Worm (Caenorhabditis elegans) whole organism, L4 larva: Measurements from ENCODE around the gene pir-1.
A peak's percentile ranks its signal among the peaks of the same experiment; 100 is the strongest.

Source experiments
- D1046.2 ChIP-seq: fragments of 200-800 bp; sonication (Bioruptor generic); IDR thresholded peaks from 2 replicates; pipeline ENCODE4 v1.3.6; 2022; ENCODE audit warnings: missing genetic modification characterization, missing compliant biosample characterization
- F26F4.8 ChIP-seq: fragments of 200-800 bp; sonication (Bioruptor generic); conservative IDR thresholded peaks from 2 replicates; pipeline ENCODE4 v1.3.6; 2022; ENCODE audit warnings: missing genetic modification characterization, missing compliant biosample characterization
- F37D6.2 ChIP-seq: sonication (generic microtip); optimal IDR thresholded peaks from 2 replicates; lab custom pipeline; 2016; ENCODE audit warnings: mild to moderate bottlenecking, missing genetic modification characterization, missing compliant biosample characterization
- F44E2.7 ChIP-seq: fragments of 200-800 bp; sonication (Bioruptor generic); IDR thresholded peaks from 2 replicates; pipeline ENCODE4 v2.1.2; 2022; ENCODE audit warnings: missing genetic modification characterization, missing compliant biosample characterization
- F49E8.2 ChIP-seq: sonication (generic microtip); optimal IDR thresholded peaks from 2 replicates; lab custom pipeline; 2016; ENCODE audit warnings: missing compliant biosample characterization, mild to moderate bottlenecking, missing genetic modification characterization, borderline replicate concordance
- Y105C5A.15 ChIP-seq: fragments of 200-800 bp; sonication (Bioruptor generic); IDR thresholded peaks from 2 replicates; pipeline ENCODE4 v1.3.6; 2022; ENCODE audit warnings: missing genetic modification characterization, missing compliant biosample characterization
- ZK337.2 ChIP-seq: fragments of 200-800 bp; sonication (Bioruptor generic); IDR thresholded peaks from 2 replicates; pipeline ENCODE4 v1.3.6; 2022; ENCODE audit warnings: missing genetic modification reagents, missing genetic modification characterization, missing compliant biosample characterization
- aha-1 ChIP-seq: fragments of 150-350 bp; peaks from one replicate; lab custom pipeline; 2014; ENCODE audit warnings: missing biosample characterization, missing genetic modification characterization
- ama-1 ChIP-seq: fragments of 150-350 bp; optimal IDR thresholded peaks from 2 replicates; lab custom pipeline; 2014; ENCODE audit warnings: inconsistent platforms, mixed read lengths
- attf-4 ChIP-seq: sonication (generic microtip); optimal IDR thresholded peaks from 3 replicates; lab custom pipeline; 2017; ENCODE audit warnings: missing biosample characterization, missing genetic modification characterization
- ceh-20 ChIP-seq: fragments of 200-800 bp; sonication (Bioruptor generic); IDR thresholded peaks from 2 replicates; pipeline ENCODE4 v1.3.6; 2022; ENCODE audit warnings: missing genetic modification reagents, missing genetic modification characterization, missing compliant biosample characterization
- ceh-44 ChIP-seq: fragments of 200-800 bp; sonication (Bioruptor generic); IDR thresholded peaks from 2 replicates; pipeline ENCODE4 v1.3.6; 2022; ENCODE audit warnings: missing genetic modification reagents, missing genetic modification characterization, missing compliant biosample characterization
- ceh-62 ChIP-seq: sonication (generic microtip); optimal IDR thresholded peaks from 2 replicates; lab custom pipeline; 2017; ENCODE audit warnings: missing biosample characterization, missing genetic modification characterization
- ctbp-1 ChIP-seq: fragments of 200-800 bp; sonication (Bioruptor generic); IDR thresholded peaks from 2 replicates; pipeline ENCODE4 v1.3.6; 2022; ENCODE audit warnings: missing genetic modification reagents, missing genetic modification characterization, missing compliant biosample characterization
- dmd-6 ChIP-seq: fragments of 200-800 bp; sonication (Bioruptor generic); IDR thresholded peaks from 2 replicates; pipeline ENCODE4 v1.3.6; 2022; ENCODE audit warnings: missing genetic modification reagents, missing genetic modification characterization, missing compliant biosample characterization
- dmd-9 ChIP-seq: fragments of 200-800 bp; sonication (Bioruptor generic); IDR thresholded peaks from 2 replicates; pipeline ENCODE4 v1.3.6; 2022; ENCODE audit warnings: missing genetic modification reagents, missing genetic modification characterization, missing compliant biosample characterization
- duxl-1 ChIP-seq: sonication (generic microtip); optimal IDR thresholded peaks from 2 replicates; lab custom pipeline; 2016; ENCODE audit warnings: mild to moderate bottlenecking, missing genetic modification characterization, moderate library complexity, missing compliant biosample characterization; ENCODE audit not compliant: poor library complexity
- egl-27 ChIP-seq: sonication (generic microtip); optimal IDR thresholded peaks from 3 replicates; lab custom pipeline; 2017; ENCODE audit warnings: missing biosample characterization, missing genetic modification reagents, missing genetic modification characterization
- fkh-10 ChIP-seq: fragments of 150-350 bp; optimal IDR thresholded peaks from 2 replicates; lab custom pipeline; 2014; ENCODE audit warnings: missing biosample characterization, missing genetic modification reagents, missing genetic modification characterization
- hlh-11 ChIP-seq: fragments of 200-800 bp; sonication (Bioruptor generic); optimal IDR thresholded peaks from 2 replicates; lab custom pipeline; 2018; ENCODE audit warnings: mild to moderate bottlenecking, missing genetic modification characterization, missing compliant biosample characterization
- hmg-1.1 ChIP-seq: fragments of 200-800 bp; sonication (Bioruptor generic); IDR thresholded peaks from 2 replicates; pipeline ENCODE4 v1.3.6; 2022; ENCODE audit warnings: missing genetic modification reagents, missing genetic modification characterization, missing compliant biosample characterization
- lim-7 ChIP-seq: fragments of 200-800 bp; sonication (Bioruptor generic); IDR thresholded peaks from 2 replicates; pipeline ENCODE4 v1.3.6; 2022; ENCODE audit warnings: missing genetic modification characterization, missing compliant biosample characterization
- lin-13 ChIP-seq: fragments of 150-350 bp; optimal IDR thresholded peaks from 2 replicates; lab custom pipeline; 2014; ENCODE audit warnings: missing biosample characterization, missing genetic modification reagents, missing genetic modification characterization
- lin-38 ChIP-seq: fragments of 200-800 bp; sonication (Bioruptor generic); IDR thresholded peaks from 2 replicates; pipeline ENCODE4 v1.3.6; 2022; ENCODE audit warnings: missing genetic modification reagents, missing genetic modification characterization, missing compliant biosample characterization
- lir-3 ChIP-seq: sonication (generic microtip); optimal IDR thresholded peaks from 2 replicates; lab custom pipeline; 2016; ENCODE audit warnings: mild to moderate bottlenecking, missing genetic modification characterization, missing compliant biosample characterization
- lsy-2 ChIP-seq, 2 experiments: fragments of 150-350 bp in 1 of 2; sonication (generic microtip) in 1 of 2; optimal IDR thresholded peaks; 2 replicates each; lab custom pipeline; 2014 to 2017; ENCODE audit warnings: missing biosample characterization in 2 of 2, missing genetic modification characterization in 2 of 2
- madf-5 ChIP-seq, 2 experiments: fragments of 200-800 bp; sonication (Bioruptor generic); IDR thresholded peaks; 2 replicates each; pipeline ENCODE4 v1.3.6; 2022; ENCODE audit warnings: missing compliant biosample characterization in 2 of 2, missing genetic modification characterization in 2 of 2
- mdt-29 ChIP-seq: fragments of 200-800 bp; sonication (Bioruptor generic); IDR thresholded peaks from 2 replicates; pipeline ENCODE4 v1.3.6; 2022; ENCODE audit warnings: missing genetic modification reagents, missing genetic modification characterization, missing compliant biosample characterization
- mes-2 ChIP-seq: sonication (generic microtip); optimal IDR thresholded peaks from 2 replicates; lab custom pipeline; 2016; ENCODE audit warnings: missing genotype, mild to moderate bottlenecking, missing genetic modification characterization, missing compliant biosample characterization; ENCODE audit not compliant: poor library complexity, severe bottlenecking
- nhr-10 ChIP-seq: fragments of 150-350 bp; optimal IDR thresholded peaks from 2 replicates; lab custom pipeline; 2014; ENCODE audit warnings: missing biosample characterization, missing genetic modification characterization
- nhr-111 ChIP-seq: fragments of 200-800 bp; sonication (Bioruptor generic); optimal IDR thresholded peaks from 2 replicates; lab custom pipeline; 2018; ENCODE audit warnings: mild to moderate bottlenecking, missing genetic modification characterization, missing compliant biosample characterization
- nhr-25 ChIP-seq: sonication (generic microtip); optimal IDR thresholded peaks from 2 replicates; lab custom pipeline; 2017; ENCODE audit warnings: missing genetic modification characterization, mild to moderate bottlenecking, missing compliant biosample characterization, antibody characterized with exemption, moderate library complexity, borderline replicate concordance; ENCODE audit not compliant: insufficient read depth
- nhr-41 ChIP-seq: fragments of 200-800 bp; sonication (Bioruptor generic); IDR thresholded peaks from 2 replicates; pipeline ENCODE4 v1.3.6; 2022; ENCODE audit warnings: missing genetic modification reagents, missing genetic modification characterization, missing compliant biosample characterization
- nhr-42 ChIP-seq: fragments of 200-800 bp; sonication (Bioruptor generic); IDR thresholded peaks from 2 replicates; pipeline ENCODE4 v1.3.6; 2022; ENCODE audit warnings: missing genetic modification characterization, missing compliant biosample characterization
- nhr-48 ChIP-seq: sonication (generic microtip); optimal IDR thresholded peaks from 2 replicates; lab custom pipeline; 2016; ENCODE audit warnings: mild to moderate bottlenecking, missing genetic modification characterization, missing compliant biosample characterization
- php-3 ChIP-seq: fragments of 200-800 bp; sonication (Bioruptor generic); IDR thresholded peaks from 2 replicates; pipeline ENCODE4 v1.3.6; 2022; ENCODE audit warnings: missing genetic modification reagents, missing genetic modification characterization, missing compliant biosample characterization
- rbr-2 ChIP-seq: sonication (generic microtip); optimal IDR thresholded peaks from 2 replicates; lab custom pipeline; 2016; ENCODE audit warnings: missing genotype, missing genetic modification characterization, missing compliant biosample characterization
- saeg-2 ChIP-seq: fragments of 200-800 bp; sonication (Bioruptor generic); IDR thresholded peaks from 2 replicates; pipeline ENCODE4 v1.3.6; 2022; ENCODE audit warnings: missing genetic modification reagents, missing genetic modification characterization, missing compliant biosample characterization
- skn-1 ChIP-seq: fragments of 150-350 bp; optimal IDR thresholded peaks from 2 replicates; lab custom pipeline; 2014; ENCODE audit warnings: missing biosample characterization, missing genetic modification characterization
- snpc-1.2 ChIP-seq: fragments of 200-800 bp; sonication (Bioruptor generic); IDR thresholded peaks from 2 replicates; pipeline ENCODE4 v1.3.6; 2022; ENCODE audit warnings: missing genetic modification reagents, missing genetic modification characterization, missing compliant biosample characterization
- spr-3 ChIP-seq: fragments of 200-800 bp; sonication (Bioruptor generic); optimal IDR thresholded peaks from 2 replicates; lab custom pipeline; 2018; ENCODE audit warnings: mild to moderate bottlenecking, missing genetic modification characterization, missing compliant biosample characterization
- unc-62 ChIP-seq, 3 experiments: fragments of 150-350 bp in 1 of 3; sonication (generic microtip); optimal IDR thresholded peaks in 2 of 3; peaks in 1 of 3; 1 replicate in 1 of 3; 2 replicates in 2 of 3; lab custom pipeline; 2014 to 2017; ENCODE audit warnings: missing biosample characterization in 3 of 3, missing genetic modification characterization in 3 of 3, missing genetic modification reagents in 3 of 3, missing genotype in 1 of 3
- vab-7 ChIP-seq: fragments of 200-800 bp; sonication (Bioruptor generic); IDR thresholded peaks from 2 replicates; pipeline ENCODE4 v1.3.6; 2022; ENCODE audit warnings: missing genetic modification reagents, missing genetic modification characterization, missing compliant biosample characterization
- zfp-3 ChIP-seq: fragments of 200-800 bp; sonication (Bioruptor generic); conservative IDR thresholded peaks from 2 replicates; pipeline ENCODE4 v1.3.6; 2022; ENCODE audit warnings: missing genetic modification reagents, missing genetic modification characterization, missing compliant biosample characterization
- zip-11 ChIP-seq: fragments of 200-800 bp; sonication (Bioruptor generic); IDR thresholded peaks from 2 replicates; pipeline ENCODE4 v1.3.6; 2022; ENCODE audit warnings: missing genetic modification characterization, missing compliant biosample characterization

The pir-1 gene

ce11 chrII:9197212-9197611 is 20.1 kb downstream of the pir-1 start, which contains the start of gene let-23:
Gene let-23 (plus strand): TSS chrII:9197512.
- TF ChIP-seq F49E8.2 (tag; lab: Kevin White, UChicago) (no peak), skn-1 (tag; lab: Kevin White, UChicago) (no peak), hmg-1.1 (GFP tag; lab: Robert Waterston, UW) (no peak), lin-38 (GFP tag; lab: Robert Waterston, UW) (no peak), F44E2.7 (GFP tag; lab: Robert Waterston, UW) (no peak), hlh-11 (tag; lab: Kevin White, UChicago) (no peak), D1046.2 (no peak), snpc-1.2 (no peak), ZK337.2 (GFP tag; lab: Robert Waterston, UW) (no peak)

ce11 chrII:9210076-9210475 is 33.0 kb downstream of the pir-1 start, which contains the start of gene ZK1067.4:
Gene ZK1067.4 (plus strand): TSS chrII:9210376.
- TF ChIP-seq F37D6.2 (tag; lab: Kevin White, UChicago) (no peak), Y105C5A.15 (GFP tag; lab: Robert Waterston, UW) (no peak), unc-62 (GFP tag; optimal IDR thresholded peaks at IDR 0.05 in 1 of 2; lab: Kevin White, UChicago) (peak in 1 of 2 experiments; percentile 50), unc-62 (tag; optimal IDR thresholded peaks at IDR 0.05; lab: Kevin White, UChicago) (no peak), nhr-25 (no peak)

ce11 chrII:9211684-9212083 is 34.6 kb downstream of the pir-1 start:
- TF ChIP-seq dmd-9 (GFP tag; lab: Robert Waterston, UW) = no peak
- no peak for TF ChIP-seq F44E2.7 (GFP tag; lab: Robert Waterston, UW)
- TF ChIP-seq fkh-10 = no peak
- TF ChIP-seq ceh-20 = no peak
- no peak for TF ChIP-seq nhr-41 (GFP tag; lab: Robert Waterston, UW)
- TF ChIP-seq nhr-10 (tag; lab: Kevin White, UChicago) = no peak
- TF ChIP-seq spr-3 (GFP tag; lab: Kevin White, UChicago) = no peak
- TF ChIP-seq mdt-29 = peak; percentile 43; the same call in 1 of the 2 replicates
- TF ChIP-seq ceh-62 (tag; lab: Kevin White, UChicago) = no peak
- no peak for TF ChIP-seq ceh-44 (GFP tag; lab: Robert Waterston, UW)
- TF ChIP-seq lsy-2 (tag; optimal IDR thresholded peaks at IDR 0.05; lab: Kevin White, UChicago) = peak in 1 of 2 experiments; percentile 68
- TF ChIP-seq lir-3 = no peak
- peak; percentile 73 for TF ChIP-seq dmd-6 (GFP tag; lab: Robert Waterston, UW)
- 0 out of 4 replicates have a peak, but pooled peaks of 1 of the 2 experiments have one; percentile 37 for TF ChIP-seq madf-5 (GFP tag; IDR thresholded peaks at IDR 0.05; lab: Robert Waterston, UW)
- TF ChIP-seq F37D6.2 (tag; lab: Kevin White, UChicago) = no peak
- TF ChIP-seq lin-13 = peak; percentile 12
- TF ChIP-seq nhr-48 (tag; lab: Kevin White, UChicago) = peak; percentile 28
- TF ChIP-seq saeg-2 (GFP tag; lab: Robert Waterston, UW) = no peak
- TF ChIP-seq egl-27 = no peak
- TF ChIP-seq Y105C5A.15 (GFP tag; lab: Robert Waterston, UW) = no peak
- TF ChIP-seq aha-1 (tag; lab: Kevin White, UChicago) = peak; percentile 58
- 0 out of 2 replicates have a peak, but pooled peaks have one; percentile 64 for TF ChIP-seq nhr-42 (GFP tag; lab: Robert Waterston, UW)
- peak; percentile 23 for TF ChIP-seq rbr-2 (tag; lab: Kevin White, UChicago)
- TF ChIP-seq F49E8.2 (tag; lab: Kevin White, UChicago) = peak; percentile 30
- TF ChIP-seq vab-7 (GFP tag; lab: Robert Waterston, UW) = peak; percentile 65; the same call in 1 of the 2 replicates
- TF ChIP-seq php-3 = no peak
- TF ChIP-seq hlh-11 (tag; lab: Kevin White, UChicago) = peak; percentile 67
- no peak for TF ChIP-seq nhr-111 (GFP tag; lab: Kevin White, UChicago)
- TF ChIP-seq nhr-25 = no peak
- peak; percentile 78 for TF ChIP-seq duxl-1 (tag; lab: Kevin White, UChicago)
- TF ChIP-seq attf-4 (tag; lab: Kevin White, UChicago) = no peak
- TF ChIP-seq ctbp-1 (GFP tag; lab: Robert Waterston, UW) = no peak
- no peak for TF ChIP-seq ama-1 (lab: Kevin White, UChicago)
- no peak for TF ChIP-seq F26F4.8
- no peak for TF ChIP-seq zfp-3
- no peak for TF ChIP-seq zip-11 (GFP tag; lab: Robert Waterston, UW)
- TF ChIP-seq lim-7 (GFP tag; lab: Robert Waterston, UW) = peak; percentile 75
- TF ChIP-seq mes-2 = peak; percentile 82
